Fruit fly (Drosophila melanogaster): ENCODE data around the gene Rcd-1.

Gene Rcd-1

DNA sequence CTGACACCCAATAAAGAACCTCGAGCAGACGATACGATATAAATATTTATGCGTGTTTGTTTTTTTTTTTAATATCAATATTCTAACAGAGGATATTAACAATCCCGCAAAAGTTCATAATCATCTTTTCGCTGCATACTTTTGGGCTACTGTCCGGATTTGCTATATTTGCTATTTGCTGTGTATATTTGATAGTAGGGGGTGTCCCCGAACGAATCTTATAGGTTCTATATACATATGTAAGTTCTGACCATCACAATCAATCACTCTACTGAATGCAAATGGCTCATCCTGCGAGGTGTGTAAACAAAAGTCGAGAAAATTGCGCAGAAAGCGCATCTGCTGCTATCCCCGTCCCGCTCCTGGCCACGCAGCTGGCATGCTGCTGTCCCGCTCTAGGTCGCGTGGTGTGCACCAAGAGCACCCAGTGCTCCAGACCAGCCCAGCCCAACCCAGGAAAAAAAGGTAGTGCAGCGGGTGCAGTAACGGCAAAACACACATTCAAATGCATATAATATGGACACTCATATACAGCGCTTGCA, 2.2 kb downstream of the Rcd-1 start (continued):
- TF ChIP-seq CG8290 (GFP tag; optimal IDR thresholded peaks at IDR 0.05) (no peak), CG8290 (tag; optimal IDR thresholded peaks at IDR 0.05) (no peak), CG1792 (GFP tag; optimal IDR thresholded peaks at IDR 0.05) (no peak), Ets97D (GFP tag; optimal IDR thresholded peaks at IDR 0.05) (no peak), zfh1 (GFP tag; IDR thresholded peaks at IDR 0.05) (no peak), Ssrp (tag; optimal IDR thresholded peaks at IDR 0.05) (no peak), Bgb (GFP tag; IDR thresholded peaks at IDR 0.05; ENCODE audit: partially characterized antibody) (0 out of 2 replicates have a peak, but pooled peaks have one; percentile 13), Optix (GFP tag; IDR thresholded peaks at IDR 0.05) (no peak), CG2202 (tag; optimal IDR thresholded peaks at IDR 0.05) (no peak), CG17186 (GFP tag; optimal IDR thresholded peaks at IDR 0.05) (no peak), CG31441 (GFP tag; IDR thresholded peaks at IDR 0.05) (no peak), btn (GFP tag; optimal IDR thresholded peaks at IDR 0.05) (no peak), MTF-1 (GFP tag; optimal IDR thresholded peaks at IDR 0.05; ENCODE audit: borderline replicate concordance) (no peak), CG3163 (GFP tag; optimal IDR thresholded peaks at IDR 0.05) (no peak), eyg (GFP tag; optimal IDR thresholded peaks at IDR 0.05) (no peak)

DNA sequence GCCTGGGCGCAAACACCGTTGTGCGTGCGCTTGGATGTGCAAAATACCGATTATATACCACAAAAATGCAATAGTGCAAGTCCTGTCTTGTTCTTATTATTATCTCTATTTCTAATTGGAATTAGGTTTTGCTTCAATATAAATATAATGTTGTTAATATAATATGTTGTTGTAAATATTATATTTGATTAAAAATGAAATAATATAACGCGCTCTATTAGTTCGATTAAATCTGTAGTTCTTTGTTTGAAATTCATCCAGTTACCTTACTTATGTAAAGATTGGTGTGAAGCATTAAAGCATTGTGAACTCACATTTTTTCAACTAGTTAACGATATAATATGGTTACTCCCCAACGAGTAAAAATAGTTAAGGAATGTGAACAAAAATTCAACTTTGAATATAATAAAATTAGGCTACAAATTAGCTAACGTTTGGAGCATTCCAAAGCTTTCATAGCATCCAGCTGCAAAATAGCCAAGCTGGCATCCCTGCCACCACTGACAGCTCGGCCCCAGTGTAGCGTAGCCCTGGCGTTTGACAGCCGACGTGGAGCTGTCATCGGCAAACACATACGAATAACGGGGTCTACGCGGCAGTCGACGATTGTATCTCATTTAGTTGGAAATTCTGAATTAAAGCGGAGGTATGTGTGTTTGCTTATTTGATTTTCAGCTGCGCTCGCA, 4.4 kb downstream of the Rcd-1 start, which contains the start of the genes CG12237 and Sec61gamma:
Gene CG12237, minus strand, starts transcription at position 51 of the 686 bp plus-strand sequence.
Gene Sec61gamma, plus strand, starts transcription at position 509 of the 686 bp plus-strand sequence.
- TF ChIP-seq Sry-δ (GFP tag; optimal IDR thresholded peaks at IDR 0.05) (peak; percentile 45), CG17568 (GFP tag; optimal IDR thresholded peaks at IDR 0.05) (no peak), CG15514 (GFP tag; optimal IDR thresholded peaks at IDR 0.05) (peak; percentile 79), oc (tag; optimal IDR thresholded peaks at IDR 0.05) (no peak), Fer3 (tag; optimal IDR thresholded peaks at IDR 0.05) (peak; percentile 1), CG32772 (GFP tag; IDR thresholded peaks at IDR 0.05) (no peak), Dp (GFP tag; optimal IDR thresholded peaks at IDR 0.05) (peak; percentile 10), sc (optimal IDR thresholded peaks at IDR 0.05) (no peak), sc (GFP tag; optimal IDR thresholded peaks at IDR 0.05) (no peak), Hsf (GFP tag; optimal IDR thresholded peaks at IDR 0.05) (no peak), zf30C (GFP tag; optimal IDR thresholded peaks at IDR 0.05) (no peak), fd64A (GFP tag; optimal IDR thresholded peaks at IDR 0.05) (no peak), danr (GFP tag; IDR thresholded peaks at IDR 0.05) (no peak), CG9609 (GFP tag; optimal IDR thresholded peaks at IDR 0.05) (peak; percentile 24), prd (optimal IDR thresholded peaks at IDR 0.05) (no peak), prd (GFP tag; IDR thresholded peaks at IDR 0.05) (no peak), HmgD (GFP tag; optimal IDR thresholded peaks at IDR 0.05) (peak; percentile 13), NK7.1 (GFP tag; optimal IDR thresholded peaks at IDR 0.05) (no peak), CG32767 (GFP tag; IDR thresholded peaks at IDR 0.05) (no peak), Sin3A (optimal IDR thresholded peaks at IDR 0.05) (peak; percentile 16), Opbp (GFP tag; IDR thresholded peaks at IDR 0.05; ENCODE audit: partially characterized antibody) (no peak; the same call in 2 of the 3 replicates), inv (GFP tag; IDR thresholded peaks at IDR 0.05; ENCODE audit: partially characterized antibody) (no peak), tap (tag; optimal IDR thresholded peaks at IDR 0.05) (no peak), CG10209 (GFP tag; optimal IDR thresholded peaks at IDR 0.05) (no peak), CG2120 (GFP tag; optimal IDR thresholded peaks at IDR 0.05) (no peak), Hey (tag; optimal IDR thresholded peaks at IDR 0.05) (no peak), CG8944 (GFP tag; optimal IDR thresholded peaks at IDR 0.05) (no peak), CG13894 (tag; optimal IDR thresholded peaks at IDR 0.05) (peak; percentile 61), nerfin-2 (GFP tag; IDR thresholded peaks at IDR 0.05; ENCODE audit: partially characterized antibody) (no peak), chif (GFP tag; optimal IDR thresholded peaks at IDR 0.05) (peak in 1 of 2 experiments; percentile 11), CG4404 (GFP tag; IDR thresholded peaks at IDR 0.05) (no peak), lilli (GFP tag; optimal IDR thresholded peaks at IDR 0.05) (peak; percentile 25), ems (GFP tag; optimal IDR thresholded peaks at IDR 0.05) (peak; percentile 1), CoRest (tag; optimal IDR thresholded peaks at IDR 0.05) (peak; percentile 53), peb (GFP tag; IDR thresholded peaks at IDR 0.05) (no peak), CG8478 (optimal IDR thresholded peaks at IDR 0.05) (no peak)

All from whole organism, embryonic.